Worm (Caenorhabditis elegans) whole organism, L1 larva: Measurements from ENCODE around the gene Y73B6BL.12.

Experiments used
- C34B4.2 ChIP-seq: sonication (generic microtip); optimal IDR thresholded peaks from 2 replicates; lab custom pipeline; 2017; ENCODE audit warnings: mild to moderate bottlenecking, missing genetic modification characterization, missing compliant biosample characterization
- Y116A8C.19 ChIP-seq: sonication (generic microtip); optimal IDR thresholded peaks from 2 replicates; lab custom pipeline; 2016; ENCODE audit warnings: missing compliant biosample characterization, missing genetic modification characterization, borderline replicate concordance
- aha-1 ChIP-seq: fragments of 150-350 bp; optimal IDR thresholded peaks from 2 replicates; lab custom pipeline; 2014; ENCODE audit warnings: missing biosample characterization, missing genetic modification characterization
- alr-1 ChIP-seq: fragments of 200-800 bp; sonication (Bioruptor generic); optimal IDR thresholded peaks from 2 replicates; lab custom pipeline; 2018; ENCODE audit warnings: borderline replicate concordance, mild to moderate bottlenecking, missing genetic modification characterization, missing compliant biosample characterization
- blmp-1 ChIP-seq: fragments of 150-350 bp; optimal IDR thresholded peaks from 2 replicates; lab custom pipeline; 2014; ENCODE audit warnings: missing biosample characterization, missing genetic modification characterization
- ceh-82 ChIP-seq, 3 experiments: fragments of 150-350 bp in 1 of 3; sonication (generic microtip) in 2 of 3; optimal IDR thresholded peaks; 2 replicates each; lab custom pipeline; 2014 to 2017; ENCODE audit warnings: missing biosample characterization in 3 of 3, missing genetic modification characterization in 3 of 3
- ceh-88 ChIP-seq: fragments of 200-800 bp; sonication (Bioruptor generic); IDR thresholded peaks from 2 replicates; pipeline ENCODE4 v1.3.6; 2022; ENCODE audit warnings: missing genetic modification characterization, missing compliant biosample characterization
- ces-1 ChIP-seq: fragments of 150-350 bp; optimal IDR thresholded peaks from 2 replicates; lab custom pipeline; 2014; ENCODE audit warnings: missing biosample characterization, missing genetic modification reagents, missing genetic modification characterization
- dsc-1 ChIP-seq: sonication (generic microtip); optimal IDR thresholded peaks from 2 replicates; lab custom pipeline; 2016; ENCODE audit warnings: mild to moderate bottlenecking, missing genetic modification characterization, missing compliant biosample characterization
- efl-1 ChIP-seq, 4 experiments: fragments of 150-350 bp; optimal IDR thresholded peaks in 3 of 4; peaks in 1 of 4; 1 replicate in 1 of 4; 2 replicates in 3 of 4; lab custom pipeline; 2014; ENCODE audit warnings: missing biosample characterization in 2 of 4, missing genetic modification characterization in 2 of 4, missing genetic modification reagents in 2 of 4
- egl-13 ChIP-seq: sonication (generic microtip); optimal IDR thresholded peaks from 2 replicates; lab custom pipeline; 2016; ENCODE audit warnings: missing genotype, missing genetic modification reagents, missing genetic modification characterization, missing compliant biosample characterization
- egl-27 ChIP-seq, 2 experiments: fragments of 150-350 bp in 1 of 2; sonication (generic microtip); optimal IDR thresholded peaks; 3 replicates each; lab custom pipeline; 2017 to 2018; ENCODE audit warnings: missing biosample characterization in 2 of 2, missing genetic modification characterization in 2 of 2, missing genetic modification reagents in 2 of 2
- elt-2 ChIP-seq: sonication (generic microtip); optimal IDR thresholded peaks from 2 replicates; lab custom pipeline; 2016; ENCODE audit warnings: missing genetic modification characterization, mild to moderate bottlenecking, inconsistent platforms, missing compliant biosample characterization, missing genetic modification reagents
- fkh-10 ChIP-seq: sonication (generic microtip); optimal IDR thresholded peaks from 2 replicates; lab custom pipeline; 2017; ENCODE audit warnings: missing biosample characterization, missing genetic modification reagents, missing genetic modification characterization
- fkh-4 ChIP-seq: sonication (generic microtip); optimal IDR thresholded peaks from 2 replicates; lab custom pipeline; 2016; ENCODE audit warnings: missing compliant biosample characterization, missing genetic modification characterization, borderline replicate concordance
- fkh-8 ChIP-seq: sonication (generic microtip); optimal IDR thresholded peaks from 2 replicates; lab custom pipeline; 2016; ENCODE audit warnings: mild to moderate bottlenecking, missing genetic modification characterization, missing compliant biosample characterization
- fos-1 ChIP-seq: fragments of 150-350 bp; optimal IDR thresholded peaks from 2 replicates; lab custom pipeline; 2014; ENCODE audit warnings: missing biosample characterization, missing genetic modification characterization
- hlh-17 ChIP-seq: fragments of 200-800 bp; sonication (Bioruptor generic); optimal IDR thresholded peaks from 2 replicates; lab custom pipeline; 2018; ENCODE audit warnings: missing genetic modification characterization, mild to moderate bottlenecking, missing compliant biosample characterization, moderate library complexity, borderline replicate concordance
- hlh-4 ChIP-seq: sonication (generic microtip); optimal IDR thresholded peaks from 2 replicates; lab custom pipeline; 2016; ENCODE audit warnings: mild to moderate bottlenecking, missing genetic modification characterization, missing compliant biosample characterization
- hpl-2 ChIP-seq: fragments of 150-350 bp; optimal IDR thresholded peaks from 2 replicates; lab custom pipeline; 2014; ENCODE audit warnings: missing biosample characterization, missing genetic modification reagents, missing genetic modification characterization
- lin-13 ChIP-seq: fragments of 150-350 bp; optimal IDR thresholded peaks from 2 replicates; lab custom pipeline; 2014; ENCODE audit warnings: missing biosample characterization, missing genetic modification reagents, missing genetic modification characterization
- lin-14 ChIP-seq: fragments of 200-800 bp; sonication (Bioruptor generic); optimal IDR thresholded peaks from 2 replicates; lab custom pipeline; 2018; ENCODE audit warnings: mild to moderate bottlenecking, missing genetic modification characterization, moderate library complexity, missing compliant biosample characterization
- lin-39 ChIP-seq: fragments of 150-350 bp; optimal IDR thresholded peaks from 2 replicates; lab custom pipeline; 2014; ENCODE audit warnings: missing biosample characterization, missing genetic modification reagents, missing genetic modification characterization
- lir-3 ChIP-seq: sonication (generic microtip); optimal IDR thresholded peaks from 2 replicates; lab custom pipeline; 2016; ENCODE audit warnings: mild to moderate bottlenecking, missing genetic modification characterization, moderate library complexity, missing compliant biosample characterization; ENCODE audit not compliant: poor library complexity
- lsy-2 ChIP-seq, 2 experiments: fragments of 150-350 bp; optimal IDR thresholded peaks; 2 replicates each; lab custom pipeline; 2014; ENCODE audit warnings: missing biosample characterization in 2 of 2, missing genetic modification characterization in 2 of 2
- mab-9 ChIP-seq: fragments of 200-800 bp; sonication (Bioruptor generic); IDR thresholded peaks from 2 replicates; pipeline ENCODE4 v1.3.6; 2022; ENCODE audit warnings: missing genetic modification reagents, missing genetic modification characterization, missing compliant biosample characterization
- mdl-1 ChIP-seq, 2 experiments: fragments of 150-350 bp; optimal IDR thresholded peaks; 2 replicates each; lab custom pipeline; 2014 to 2017; ENCODE audit warnings: missing biosample characterization in 2 of 2, missing genetic modification characterization in 2 of 2, inconsistent platforms in 1 of 2
- mef-2 ChIP-seq: fragments of 150-350 bp; optimal IDR thresholded peaks from 2 replicates; lab custom pipeline; 2014; ENCODE audit warnings: missing biosample characterization, missing genetic modification characterization
- nhr-20 ChIP-seq: sonication (generic microtip); optimal IDR thresholded peaks from 2 replicates; lab custom pipeline; 2016; ENCODE audit warnings: mild to moderate bottlenecking, missing genetic modification characterization, missing compliant biosample characterization
- nhr-237 ChIP-seq: fragments of 150-350 bp; optimal IDR thresholded peaks from 2 replicates; lab custom pipeline; 2014; ENCODE audit warnings: missing biosample characterization, missing genetic modification characterization
- nhr-28 ChIP-seq: fragments of 150-350 bp; optimal IDR thresholded peaks from 2 replicates; lab custom pipeline; 2014; ENCODE audit warnings: missing biosample characterization, missing genetic modification characterization
- nhr-47 ChIP-seq: sonication (generic microtip); optimal IDR thresholded peaks from 2 replicates; lab custom pipeline; 2016; ENCODE audit warnings: mild to moderate bottlenecking, missing genetic modification characterization, moderate library complexity, missing compliant biosample characterization
- nhr-84 ChIP-seq: sonication (generic microtip); optimal IDR thresholded peaks from 2 replicates; lab custom pipeline; 2017; ENCODE audit warnings: missing biosample characterization, missing genetic modification characterization
- nhr-85 ChIP-seq: sonication (generic microtip); peaks from one replicate; lab custom pipeline; 2016; ENCODE audit warnings: missing genetic modification characterization, inconsistent platforms, missing compliant biosample characterization
- nhr-90 ChIP-seq: sonication (generic microtip); optimal IDR thresholded peaks from 2 replicates; lab custom pipeline; 2016; ENCODE audit warnings: mild to moderate bottlenecking, missing genetic modification characterization, missing compliant biosample characterization; ENCODE audit not compliant: poor library complexity
- pag-3 ChIP-seq: sonication (generic microtip); optimal IDR thresholded peaks from 2 replicates; lab custom pipeline; 2017; ENCODE audit warnings: missing genetic modification characterization, mild to moderate bottlenecking, missing compliant biosample characterization, antibody characterized with exemption, borderline replicate concordance; ENCODE audit not compliant: insufficient read depth
- pax-3 ChIP-seq: fragments of 200-800 bp; sonication (Bioruptor generic); optimal IDR thresholded peaks from 2 replicates; lab custom pipeline; 2018; ENCODE audit warnings: mild to moderate bottlenecking, missing genetic modification characterization, moderate library complexity, missing compliant biosample characterization
- pqm-1 ChIP-seq: sonication (generic microtip); optimal IDR thresholded peaks from 3 replicates; lab custom pipeline; 2017; ENCODE audit warnings: missing biosample characterization, missing genetic modification characterization
- skn-1 ChIP-seq: fragments of 150-350 bp; optimal IDR thresholded peaks from 2 replicates; lab custom pipeline; 2014; ENCODE audit warnings: missing biosample characterization, missing genetic modification characterization
- sox-4 ChIP-seq: sonication (generic microtip); optimal IDR thresholded peaks from 2 replicates; lab custom pipeline; 2016; ENCODE audit warnings: missing genetic modification characterization, missing compliant biosample characterization
- sptf-1 ChIP-seq: fragments of 150-350 bp; optimal IDR thresholded peaks from 2 replicates; lab custom pipeline; 2014; ENCODE audit warnings: missing biosample characterization, missing genetic modification characterization
- swsn-7 ChIP-seq: sonication (generic microtip); optimal IDR thresholded peaks from 2 replicates; lab custom pipeline; 2016; ENCODE audit warnings: missing genetic modification characterization, missing compliant biosample characterization
- tbx-2 ChIP-seq: sonication (generic microtip); optimal IDR thresholded peaks from 2 replicates; lab custom pipeline; 2016; ENCODE audit warnings: missing genetic modification characterization, missing compliant biosample characterization
- unc-130 ChIP-seq: fragments of 150-350 bp; optimal IDR thresholded peaks from 2 replicates; lab custom pipeline; 2017; ENCODE audit warnings: missing biosample characterization, missing genetic modification characterization, inconsistent platforms
- unc-30 ChIP-seq: sonication (generic microtip); optimal IDR thresholded peaks from 2 replicates; lab custom pipeline; 2017; ENCODE audit warnings: missing biosample characterization, missing genetic modification characterization
- vab-15 ChIP-seq: sonication (generic microtip); optimal IDR thresholded peaks from 2 replicates; lab custom pipeline; 2017; ENCODE audit warnings: missing genotype, mild to moderate bottlenecking, missing genetic modification characterization, missing compliant biosample characterization
- xbp-1 ChIP-seq: sonication (generic microtip); optimal IDR thresholded peaks from 2 replicates; lab custom pipeline; 2016; ENCODE audit warnings: missing genetic modification characterization, missing compliant biosample characterization
- zag-1 ChIP-seq: fragments of 150-350 bp; optimal IDR thresholded peaks from 2 replicates; lab custom pipeline; 2014; ENCODE audit warnings: missing biosample characterization, missing genetic modification characterization
- zip-4 ChIP-seq: fragments of 200-800 bp; sonication (Bioruptor generic); optimal IDR thresholded peaks from 2 replicates; lab custom pipeline; 2018; ENCODE audit warnings: mild to moderate bottlenecking, missing genetic modification characterization, moderate library complexity, missing compliant biosample characterization
- ztf-11 ChIP-seq, 2 experiments: sonication (generic microtip); optimal IDR thresholded peaks; 2 replicates each; lab custom pipeline; 2016 to 2017; ENCODE audit warnings: missing genetic modification characterization in 2 of 2, missing biosample characterization in 1 of 2, missing compliant biosample characterization in 1 of 2
- ztf-4 ChIP-seq: fragments of 150-350 bp; optimal IDR thresholded peaks from 2 replicates; lab custom pipeline; 2014; ENCODE audit warnings: missing biosample characterization, missing genetic modification characterization

Gene Y73B6BL.12

DNA sequence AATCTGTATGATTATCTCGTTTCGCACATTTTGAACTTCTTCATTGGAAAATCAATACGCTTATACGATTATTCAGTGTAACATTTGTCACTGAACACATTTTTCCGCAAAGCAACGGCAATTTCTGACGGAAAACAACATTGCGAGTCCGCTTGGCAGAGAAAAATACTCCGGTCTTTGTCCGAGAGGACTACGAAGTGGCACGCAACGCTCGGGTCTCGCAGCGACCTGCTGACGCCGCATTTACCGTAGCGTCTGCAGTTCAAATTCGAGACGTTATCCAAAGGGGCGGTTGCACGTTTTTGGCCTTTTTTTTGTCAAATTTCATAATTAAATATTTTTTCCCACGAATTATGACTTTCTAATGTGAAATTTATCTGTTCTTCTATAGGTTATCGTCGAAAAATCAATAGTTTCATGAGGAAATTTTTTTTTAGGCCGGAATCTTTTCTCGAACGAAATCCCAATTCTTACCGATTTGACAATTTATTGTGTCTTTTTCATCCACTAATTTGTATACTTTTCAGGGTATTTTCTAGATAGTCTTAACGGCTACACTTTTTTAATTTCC is 6.5 kb upstream of the Y73B6BL.12 start, which contains the start of gene sqd-1 (continued):
- TF ChIP-seq pqm-1 = no peak
- TF ChIP-seq aha-1 (tag; lab: Kevin White, UChicago) = peak; percentile 84
- peak; percentile 98 for TF ChIP-seq tbx-2 (tag; lab: Kevin White, UChicago)
- TF ChIP-seq zag-1 = peak; percentile 8
- TF ChIP-seq egl-13 (tag; lab: Kevin White, UChicago) = peak; percentile 96
- peak; percentile 97 for TF ChIP-seq xbp-1 (tag; lab: Kevin White, UChicago)
- TF ChIP-seq nhr-85 (tag; lab: Kevin White, UChicago) = peak; percentile 98
- no peak for TF ChIP-seq hlh-4 (tag; lab: Kevin White, UChicago)
- TF ChIP-seq mdl-1 (tag; optimal IDR thresholded peaks at IDR 0.05; lab: Kevin White, UChicago) = peak in 1 of 2 experiments; percentile 92
- peak; percentile 97 for TF ChIP-seq dsc-1 (tag; lab: Kevin White, UChicago)
- peak; percentile 8 for TF ChIP-seq Y116A8C.19
- peak; percentile 98 for TF ChIP-seq swsn-7
- peak; percentile 93 for TF ChIP-seq vab-15 (tag; lab: Kevin White, UChicago)
- no peak for TF ChIP-seq alr-1 (tag; lab: Kevin White, UChicago)
- peak; percentile 92 for TF ChIP-seq lin-39 (tag; lab: Kevin White, UChicago)
- TF ChIP-seq fkh-8 (tag; lab: Kevin White, UChicago) = peak; percentile 94
- TF ChIP-seq nhr-84 (tag; lab: Kevin White, UChicago) = no peak
- peak; percentile 97 to 98 (median 97) for TF ChIP-seq ceh-82 (tag; optimal IDR thresholded peaks at IDR 0.05; lab: Kevin White, UChicago)
- peak; percentile 92 for TF ChIP-seq sox-4 (tag; lab: Kevin White, UChicago)
- TF ChIP-seq fkh-4 = peak; percentile 61
- TF ChIP-seq ceh-88 (GFP tag; lab: Robert Waterston, UW) = peak; percentile 93
- TF ChIP-seq efl-1 (optimal IDR thresholded peaks at IDR 0.05; lab: Kevin White, UChicago) = peak; percentile 94 to 95
- peak; percentile 87 to 99 for TF ChIP-seq efl-1 (GFP tag; optimal IDR thresholded peaks at IDR 0.05 in 1 of 2; lab: Kevin White, UChicago)
- TF ChIP-seq ces-1 (GFP tag; lab: Kevin White, UChicago) = no peak
- TF ChIP-seq elt-2 = peak; percentile 88
- peak; percentile 94 for TF ChIP-seq zip-4
- peak; percentile 92 for TF ChIP-seq mef-2 (tag; lab: Kevin White, UChicago)
- peak; percentile 98 to 99 for TF ChIP-seq lsy-2 (tag; optimal IDR thresholded peaks at IDR 0.05; lab: Kevin White, UChicago)
- peak; percentile 73 for TF ChIP-seq fos-1
- peak; percentile 95 for TF ChIP-seq lin-13 (GFP tag; lab: Kevin White, UChicago)
- peak; percentile 98 for TF ChIP-seq nhr-47 (tag; lab: Kevin White, UChicago)
- peak; percentile 77 for TF ChIP-seq blmp-1 (tag; lab: Kevin White, UChicago)
- TF ChIP-seq unc-30 = no peak
- peak; percentile 95 for TF ChIP-seq pax-3 (tag; lab: Kevin White, UChicago)
- peak; percentile 98 for TF ChIP-seq nhr-90
- TF ChIP-seq sptf-1 (tag; lab: Kevin White, UChicago) = no peak
- TF ChIP-seq pag-3 (tag; lab: Kevin White, UChicago) = no peak
- TF ChIP-seq egl-27 (tag; optimal IDR thresholded peaks at IDR 0.05; lab: Kevin White, UChicago) = peak in 1 of 2 experiments; percentile 52
- no peak for TF ChIP-seq hlh-17 (GFP tag; lab: Kevin White, UChicago)
- TF ChIP-seq ztf-11 (tag; optimal IDR thresholded peaks at IDR 0.05; lab: Kevin White, UChicago) = peak in 1 of 2 experiments; percentile 97
- peak; percentile 95 for TF ChIP-seq lin-14
- peak; percentile 93 for TF ChIP-seq lir-3
- no peak for TF ChIP-seq nhr-28
- peak; percentile 98 for TF ChIP-seq unc-130 (tag; lab: Kevin White, UChicago)
- peak; percentile 81 for TF ChIP-seq nhr-237 (tag; lab: Kevin White, UChicago)
- TF ChIP-seq skn-1 = peak; percentile 95
- TF ChIP-seq C34B4.2 = peak; percentile 85
- TF ChIP-seq hpl-2 (GFP tag; lab: Kevin White, UChicago) = peak; percentile 60
- TF ChIP-seq nhr-20 (tag; lab: Kevin White, UChicago) = peak; percentile 98
- peak; percentile 96 for TF ChIP-seq mab-9 (GFP tag; lab: Robert Waterston, UW)
- peak; percentile 95 for TF ChIP-seq ztf-4
- TF ChIP-seq fkh-10 (GFP tag; lab: Kevin White, UChicago) = peak; percentile 80
